Worm (Caenorhabditis elegans): Measurements from ENCODE around the gene ZK354.8.
"Not testable (repeated sequence)": the region's sequence is repeated elsewhere in the genome, so short reads cannot be mapped to it uniquely, and the experiment has no call there.

Gene ZK354.8

ce11 chrIV:5313011-5313410 is 7.1 kb upstream of the ZK354.8 start, which contains the start of the genes msp-59 and ZK354.2:
msp-59 (minus strand) TSS chrIV:5313111.
ZK354.2 (plus strand) TSS chrIV:5313405.
- TF ChIP-seq nhr-48 (tag; optimal IDR thresholded peaks at IDR 0.05); Y75B8A.6 (GFP tag; IDR thresholded peaks at IDR 0.05); ctbp-1 (GFP tag; IDR thresholded peaks at IDR 0.05): not testable (repeated sequence)

- TF ChIP-seq unc-39 (tag; optimal IDR thresholded peaks at IDR 0.05) (no peak), snpc-4 (tag; optimal IDR thresholded peaks at IDR 0.05) (no peak), mxl-3 (GFP tag; optimal IDR thresholded peaks at IDR 0.05) (no peak), zip-2 (tag; optimal IDR thresholded peaks at IDR 0.05) (no peak), Y48G9A.11 (GFP tag; IDR thresholded peaks at IDR 0.05) (no peak), snpc-1.2 (GFP tag; IDR thresholded peaks at IDR 0.05) (no peak), madf-5 (GFP tag; IDR thresholded peaks at IDR 0.05) (no peak), sdz-12 (GFP tag; optimal IDR thresholded peaks at IDR 0.05) (no peak), F49E8.2 (tag; optimal IDR thresholded peaks at IDR 0.05; ENCODE audit: borderline replicate concordance) (no peak), egl-43 (GFP tag; IDR thresholded peaks at IDR 0.05) (no peak), nhr-102 (tag; optimal IDR thresholded peaks at IDR 0.05) (no peak)
Measured at ce11 chrIV:5309742-5310141, 3.8 kb upstream of the ZK354.8 start, which contains the start of gene ZK354.3. ZK354.3 (plus strand) TSS chrIV:5310042.

- 0 out of 2 replicates have a peak, but pooled peaks have one; percentile 79 for TF ChIP-seq snpc-1.2 (GFP tag; IDR thresholded peaks at IDR 0.05)
Measured at ce11 chrIV:5309137-5309536, 3.2 kb upstream of the ZK354.8 start.

- TF ChIP-seq dmd-8 (GFP tag; IDR thresholded peaks at IDR 0.05); vab-7 (GFP tag; IDR thresholded peaks at IDR 0.05); spr-1 (tag; optimal IDR thresholded peaks at IDR 0.05): not testable (repeated sequence)
Measured at ce11 chrIV:5308046-5308643, 2.2 kb upstream of the ZK354.8 start, which contains the start of the genes ZK354.9 and msp-58. ZK354.9 (minus strand) TSS chrIV:5308146. msp-58 (plus strand) TSS chrIV:5308593.

ce11 chrIV:5303030-5303429 is 2.9 kb downstream of the ZK354.8 start, which contains the start of gene ZK354.7:
ZK354.7 (minus strand) TSS chrIV:5303130.
- peak; percentile 13 for TF ChIP-seq aha-1 (tag)
- no peak for TF ChIP-seq skn-1 (tag; optimal IDR thresholded peaks at IDR 0.05)

- TF ChIP-seq unc-62 (GFP tag; optimal IDR thresholded peaks at IDR 0.05 in 1 of 2) (peak in 1 of 2 experiments; percentile 27), unc-62 (tag; optimal IDR thresholded peaks at IDR 0.05) (no peak), Y48G9A.11 (GFP tag; IDR thresholded peaks at IDR 0.05) (no peak)
Measured at ce11 chrIV:5297436-5298012, 8.4 kb downstream of the ZK354.8 start, which contains the start of the genes ZK354.6 and msp-113. ZK354.6 (minus strand) TSS chrIV:5297536. msp-113 (plus strand) TSS chrIV:5297962.

- TF ChIP-seq tra-1 (GFP tag; IDR thresholded peaks at IDR 0.05); hlh-11 (tag; optimal IDR thresholded peaks at IDR 0.05); attf-4 (tag; optimal IDR thresholded peaks at IDR 0.05): not testable (repeated sequence)
Measured at ce11 chrIV:5295240-5295639, 10.7 kb downstream of the ZK354.8 start, which contains the start of gene msp-51. msp-51 (minus strand) TSS chrIV:5295340.

ce11 chrIV:5294467-5294866 is 11.5 kb downstream of the ZK354.8 start:
- TF ChIP-seq Y5F2A.4 (GFP tag; optimal IDR thresholded peaks at IDR 0.05) (no peak), nhr-76 (tag; optimal IDR thresholded peaks at IDR 0.05) (no peak), zip-2 (tag; optimal IDR thresholded peaks at IDR 0.05) (no peak), T20F7.1 (GFP tag; optimal IDR thresholded peaks at IDR 0.05) (no peak), dpl-1 (GFP tag; optimal IDR thresholded peaks at IDR 0.05) (no peak), ceh-62 (tag; optimal IDR thresholded peaks at IDR 0.05) (no peak), snpc-4 (tag; optimal IDR thresholded peaks at IDR 0.05) (no peak), mdt-29 (GFP tag; IDR thresholded peaks at IDR 0.05) (no peak), aly-2 (tag; optimal IDR thresholded peaks at IDR 0.05) (no peak), T26A8.4 (GFP tag; IDR thresholded peaks at IDR 0.05) (no peak), vab-7 (GFP tag; IDR thresholded peaks at IDR 0.05) (no peak), lin-15B (tag; optimal IDR thresholded peaks at IDR 0.05) (no peak), Y75B8A.6 (GFP tag; IDR thresholded peaks at IDR 0.05) (no peak), daf-16 (GFP tag; optimal IDR thresholded peaks at IDR 0.05) (no peak), daf-16 (tag; optimal IDR thresholded peaks at IDR 0.05) (no peak), nhr-41 (GFP tag; IDR thresholded peaks at IDR 0.05) (no peak), ceh-32 (tag; optimal IDR thresholded peaks at IDR 0.05; ENCODE audit: poor library complexity) (no peak)

All from whole organism, L4 larva.